Worm (Caenorhabditis elegans): ENCODE measurements around the gene C07A9.10.

ce11 chrIII:9695379-9695778, 9.5 kb upstream of the C07A9.10 start:
- TF ChIP-seq flt-1 (GFP tag; IDR thresholded peaks at IDR 0.05) (no peak), cog-1 (tag; optimal IDR thresholded peaks at IDR 0.05) (no peak), ztf-29 (GFP tag; IDR thresholded peaks at IDR 0.05) (no peak), klf-2 (GFP tag; conservative IDR thresholded peaks at IDR 0.05) (no peak), ref-1 (GFP tag; conservative IDR thresholded peaks at IDR 0.05) (no peak)
